Worm (Caenorhabditis elegans): ENCODE results near the gene F55A11.11.

- TF ChIP-seq aly-2 (tag; optimal IDR thresholded peaks at IDR 0.05) (no peak), elt-1 (tag; optimal IDR thresholded peaks at IDR 0.05) (no peak), R02D3.7 (tag; optimal IDR thresholded peaks at IDR 0.05) (no peak), nhr-11 (tag; optimal IDR thresholded peaks at IDR 0.05) (no peak), lin-39 (tag; optimal IDR thresholded peaks at IDR 0.05) (no peak), fos-1 (tag; optimal IDR thresholded peaks at IDR 0.05) (no peak), ceh-82 (tag; optimal IDR thresholded peaks at IDR 0.05) (no peak), tbx-2 (tag; optimal IDR thresholded peaks at IDR 0.05) (no peak), ceh-9 (tag; optimal IDR thresholded peaks at IDR 0.05) (no peak), ZK546.5 (tag; optimal IDR thresholded peaks at IDR 0.05) (no peak), nfya-1 (tag; optimal IDR thresholded peaks at IDR 0.05; ENCODE audit: insufficient read depth) (no peak), nhr-77 (tag; optimal IDR thresholded peaks at IDR 0.05) (no peak), mdl-1 (tag; optimal IDR thresholded peaks at IDR 0.05) (no peak), ztf-4 (tag; optimal IDR thresholded peaks at IDR 0.05) (no peak)
Observed at ce11 chrV:11769646-11770045, 13.3 kb upstream of the F55A11.11 start.

Data from whole organism, L3 larva.